Fruit fly (Drosophila melanogaster) Kc167 (cell line): ENCODE results near the gene CG4709.

Source experiments
- Myc ChIP-seq: fragments of >200 bp; optimal IDR thresholded peaks from 2 replicates; lab custom pipeline; 2017; ENCODE audit warnings: missing external identifiers
- Sin3A ChIP-seq: fragments of >200 bp; optimal IDR thresholded peaks from 2 replicates; lab custom pipeline; 2018; ENCODE audit warnings: missing external identifiers
- h ChIP-seq: fragments of >200 bp; optimal IDR thresholded peaks from 3 replicates; lab custom pipeline; 2018; ENCODE audit warnings: missing external identifiers
- insv ChIP-seq: fragments of >200 bp; optimal IDR thresholded peaks from 3 replicates; lab custom pipeline; 2018; ENCODE audit warnings: missing external identifiers
- psq ChIP-seq: fragments of >200 bp; optimal IDR thresholded peaks from 2 replicates; lab custom pipeline; 2017; ENCODE audit warnings: missing external identifiers
- ttk ChIP-seq: sonication (Bioruptor generic); optimal IDR thresholded peaks from 2 replicates; lab custom pipeline; 2017; ENCODE audit warnings: missing external identifiers

Gene CG4709

DNA sequence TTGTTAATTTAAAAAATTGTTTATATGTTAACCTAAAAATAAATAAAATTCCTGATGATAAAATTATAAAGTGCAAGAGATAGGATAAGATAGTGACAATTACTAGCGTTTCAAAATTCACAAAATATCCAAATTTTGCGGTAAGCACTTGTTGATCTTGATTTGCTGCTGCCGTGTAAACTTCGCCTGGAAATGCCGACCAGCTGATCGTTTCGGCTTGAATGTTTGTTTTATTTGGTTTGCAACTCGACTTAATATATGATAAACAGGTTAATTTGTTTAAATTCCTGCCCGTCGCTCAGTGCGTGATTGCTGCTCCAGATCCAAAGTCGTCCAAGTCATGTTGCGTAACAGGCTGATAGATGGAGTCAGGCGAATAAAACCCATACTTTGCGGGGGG is 32.7 kb upstream of the CG4709 start, which contains the start of gene CG4592:
TSS of gene CG4592 (plus strand) at position 233 of the 400 bp plus-strand sequence.
- TF ChIP-seq psq (lab: Kevin White, UChicago) (no peak), ttk (lab: Kevin White, UChicago) (no peak), Myc (lab: Kevin White, UChicago) (no peak), Sin3A (no peak)

DNA sequence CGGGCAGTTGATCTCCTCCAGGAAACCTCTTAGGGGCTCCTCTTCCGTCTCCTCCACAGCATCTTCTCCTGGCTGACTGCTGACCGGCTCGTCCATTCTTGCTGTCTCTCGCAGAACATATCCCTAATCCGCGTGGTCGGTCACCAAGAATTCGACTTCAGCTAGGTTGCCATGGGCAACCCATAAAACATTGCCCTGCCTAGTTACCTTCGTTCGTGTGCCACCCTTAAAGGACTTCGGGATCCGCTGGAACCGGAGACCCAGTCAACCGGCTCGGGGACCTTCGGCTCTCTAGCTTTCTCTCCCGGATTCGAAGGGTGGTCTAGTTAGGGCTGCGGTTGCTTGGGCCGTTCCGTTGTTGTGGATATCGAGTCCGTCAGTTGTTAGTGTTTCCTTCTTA is 29.4 kb upstream of the CG4709 start, which contains the start of the genes TbCMF46 and CG42366:
TSS of gene TbCMF46 (minus strand) at position 101 of the 400 bp plus-strand sequence.
TSS of gene CG42366 (plus strand) at position 397 of the 400 bp plus-strand sequence.
- TF ChIP-seq Myc (lab: Kevin White, UChicago) (no peak), psq (lab: Kevin White, UChicago) (no peak), ttk (lab: Kevin White, UChicago) (no peak), h (lab: Kevin White, UChicago) (no peak)

DNA sequence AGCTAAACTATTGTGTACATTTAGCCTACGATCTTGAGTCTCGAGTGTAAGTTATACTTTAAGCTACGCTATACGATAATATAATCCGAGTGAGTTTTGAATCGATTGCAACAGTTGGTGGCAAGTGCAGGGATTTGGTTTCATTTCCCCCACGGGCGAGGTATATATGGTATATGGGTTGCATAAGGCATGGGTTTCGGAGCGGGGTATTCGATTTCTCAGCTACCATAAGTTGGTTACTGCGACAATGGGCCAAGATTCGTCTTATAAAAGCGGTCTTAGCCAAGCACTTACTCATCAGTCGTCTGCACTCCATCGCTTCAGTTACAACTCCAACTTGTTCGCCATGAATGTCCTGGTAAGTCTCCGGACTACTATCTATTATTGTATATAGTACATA is 23.8 kb upstream of the CG4709 start, which contains the start of gene CG42367:
TSS of gene CG42367 (plus strand) at position 301 of the 400 bp plus-strand sequence.
- TF ChIP-seq Myc (lab: Kevin White, UChicago) (no peak), ttk (lab: Kevin White, UChicago) (no peak), Sin3A (no peak), insv (lab: Kevin White, UChicago) (no peak), h (lab: Kevin White, UChicago) (no peak), psq (lab: Kevin White, UChicago) (no peak)

DNA sequence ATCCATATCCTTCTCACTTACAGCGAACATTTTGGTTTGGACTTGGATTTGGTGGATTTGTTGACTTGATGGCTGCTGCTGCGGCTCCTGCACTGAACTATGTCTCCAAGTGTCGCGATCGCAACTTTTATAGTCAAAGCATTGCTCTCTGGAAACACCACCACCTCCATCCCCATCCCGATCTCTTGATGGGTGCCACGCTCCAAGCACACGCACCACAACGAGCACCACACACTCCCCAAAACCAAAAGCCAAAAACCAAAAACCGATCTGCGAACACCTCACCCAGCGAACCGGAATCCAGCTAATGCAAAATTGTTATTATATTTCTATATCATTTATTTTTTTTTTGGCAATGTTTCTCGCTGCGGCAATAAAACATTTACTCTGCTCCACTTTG is 21.1 kb upstream of the CG4709 start, which contains the start of gene Cpr30F:
TSS of gene Cpr30F (minus strand) at position 101 of the 400 bp plus-strand sequence.
- TF ChIP-seq ttk (lab: Kevin White, UChicago), result no peak
- no peak for TF ChIP-seq psq (lab: Kevin White, UChicago)
- no peak for TF ChIP-seq h (lab: Kevin White, UChicago)
- TF ChIP-seq Sin3A, result no peak
- no peak for TF ChIP-seq insv (lab: Kevin White, UChicago)
- no peak for TF ChIP-seq Myc (lab: Kevin White, UChicago)

DNA sequence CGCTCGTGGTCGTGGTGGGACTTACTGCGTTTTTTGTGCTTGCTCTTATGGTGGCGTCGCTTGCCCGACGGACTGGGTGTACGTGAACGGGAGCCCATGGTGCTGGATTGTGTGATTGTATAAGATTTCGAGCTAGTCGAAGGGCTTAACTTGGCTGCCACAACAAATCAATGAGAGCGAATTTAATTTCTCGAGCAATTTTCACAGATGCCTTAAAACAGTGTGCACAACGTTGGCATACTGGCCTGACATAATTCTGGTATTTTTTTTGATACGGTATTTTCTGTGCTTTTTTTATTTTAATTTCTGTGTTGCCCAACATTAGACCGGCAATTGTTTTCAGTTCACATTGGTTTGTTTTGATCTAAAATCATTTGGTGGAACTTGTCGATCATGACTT is 16.2 kb upstream of the CG4709 start, which contains the start of gene Arglu1:
TSS of gene Arglu1 (minus strand) at position 227 of the 400 bp plus-strand sequence.
- TF ChIP-seq insv (lab: Kevin White, UChicago), result no peak
- TF ChIP-seq ttk (lab: Kevin White, UChicago), result no peak
- TF ChIP-seq Sin3A, result no peak
- TF ChIP-seq psq (lab: Kevin White, UChicago), result no peak
- TF ChIP-seq h (lab: Kevin White, UChicago), result no peak
- no peak for TF ChIP-seq Myc (lab: Kevin White, UChicago)

DNA sequence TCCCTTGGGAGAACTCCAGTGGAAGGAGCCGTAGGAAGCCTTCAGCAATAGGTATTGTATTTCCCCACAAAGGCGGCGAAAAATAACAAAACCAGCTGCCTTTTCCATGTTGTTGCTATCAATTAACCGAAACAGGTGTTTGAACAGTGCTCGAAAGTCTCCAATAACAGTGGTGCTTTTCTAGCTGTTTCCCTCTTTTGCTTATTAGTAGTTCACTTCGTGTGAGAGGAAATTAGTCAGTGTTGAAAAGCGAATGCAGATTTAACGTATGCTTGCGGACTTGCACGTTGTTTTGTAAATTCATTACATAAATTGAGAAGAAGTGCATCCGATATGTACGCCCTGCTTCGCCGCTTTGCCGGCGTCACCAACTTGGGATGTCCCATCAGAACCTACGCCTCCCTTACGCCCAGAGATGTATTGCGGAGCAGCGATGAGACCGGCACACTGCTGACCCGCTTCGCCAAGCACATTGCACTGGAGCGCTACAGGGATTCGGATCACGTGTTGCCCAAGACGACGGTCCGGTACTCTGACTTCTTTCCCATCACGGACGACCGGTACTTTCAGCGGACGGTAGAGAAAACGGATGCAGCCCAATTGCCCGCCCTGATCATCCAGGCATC is 15.4 kb upstream of the CG4709 start, which contains the start of the genes Datp and CG4619:
TSS of gene Datp (minus strand) at position 160 of the 626 bp plus-strand sequence.
TSS of gene CG4619 (plus strand) at position 233 of the 626 bp plus-strand sequence.
- TF ChIP-seq Sin3A (no peak), ttk (lab: Kevin White, UChicago) (no peak), insv (lab: Kevin White, UChicago) (no peak), psq (lab: Kevin White, UChicago) (no peak), h (lab: Kevin White, UChicago) (no peak), Myc (lab: Kevin White, UChicago) (no peak)

DNA sequence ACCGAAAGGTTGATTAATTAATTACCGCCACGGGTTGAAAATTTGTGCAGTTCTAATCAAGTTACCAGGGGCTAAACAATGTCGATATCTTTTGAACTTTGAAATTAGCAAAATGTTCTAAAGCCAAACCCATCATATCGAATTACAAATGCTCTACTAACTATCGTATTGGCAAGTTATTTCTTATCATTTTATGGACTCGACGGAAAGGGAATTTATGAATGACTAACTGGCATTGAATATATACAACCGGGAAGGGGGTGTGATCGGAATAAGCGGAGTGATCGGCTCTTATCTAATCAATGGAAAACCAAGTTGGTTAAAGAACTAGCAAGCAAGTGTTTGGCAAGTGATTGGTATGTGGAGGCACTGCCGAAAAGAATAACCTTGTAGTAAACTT is 10.6 kb upstream of the CG4709 start:
- TF ChIP-seq ttk (lab: Kevin White, UChicago), result no peak
- no peak for TF ChIP-seq insv (lab: Kevin White, UChicago)
- no peak for TF ChIP-seq psq (lab: Kevin White, UChicago)
- TF ChIP-seq Myc (lab: Kevin White, UChicago), result no peak
- TF ChIP-seq h (lab: Kevin White, UChicago), result no peak
- no peak for TF ChIP-seq Sin3A

DNA sequence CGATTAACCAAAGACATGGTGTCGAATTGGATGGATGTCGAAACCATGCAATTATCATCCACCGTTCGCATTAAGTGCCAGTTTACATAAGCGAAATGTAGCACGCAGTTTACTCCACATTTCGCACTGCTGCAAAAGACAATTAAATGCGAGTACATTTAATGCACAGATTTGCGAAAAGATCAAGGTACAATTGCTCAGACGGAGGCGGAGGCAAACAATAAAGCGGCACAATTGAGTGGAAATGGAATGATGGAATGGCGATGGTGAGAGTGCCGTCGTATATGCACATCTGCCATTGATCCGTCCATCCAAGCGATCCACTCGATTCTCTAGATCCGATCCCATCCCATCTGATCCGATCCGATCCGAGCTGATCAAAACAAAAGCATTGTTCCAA is 9.0 kb upstream of the CG4709 start:
- no peak for TF ChIP-seq h (lab: Kevin White, UChicago)
- no peak for TF ChIP-seq Sin3A
- TF ChIP-seq ttk (lab: Kevin White, UChicago), result no peak
- no peak for TF ChIP-seq Myc (lab: Kevin White, UChicago)
- no peak for TF ChIP-seq psq (lab: Kevin White, UChicago)
- no peak for TF ChIP-seq insv (lab: Kevin White, UChicago)

DNA sequence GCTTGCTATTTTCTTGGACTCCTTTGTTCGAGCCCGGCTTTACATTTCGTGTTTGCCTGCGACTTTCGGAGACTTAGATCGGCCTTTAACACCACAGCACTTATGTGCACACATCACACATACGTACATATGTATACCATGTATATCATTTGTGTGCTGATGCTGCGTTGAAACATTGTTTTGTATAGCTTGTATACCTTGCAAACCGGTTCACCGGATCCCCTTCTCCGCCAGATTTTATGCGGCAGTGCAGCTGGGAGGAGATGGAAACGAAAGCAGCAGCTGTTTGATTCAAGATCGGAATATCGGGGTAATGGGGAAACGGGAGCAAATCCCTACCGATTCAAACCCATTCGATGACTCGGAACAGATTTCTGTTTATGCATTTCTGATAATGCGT is 8.1 kb upstream of the CG4709 start:
- TF ChIP-seq Sin3A (no peak), insv (lab: Kevin White, UChicago) (no peak), Myc (lab: Kevin White, UChicago) (no peak), psq (lab: Kevin White, UChicago) (no peak), h (lab: Kevin White, UChicago) (no peak), ttk (lab: Kevin White, UChicago) (no peak)

DNA sequence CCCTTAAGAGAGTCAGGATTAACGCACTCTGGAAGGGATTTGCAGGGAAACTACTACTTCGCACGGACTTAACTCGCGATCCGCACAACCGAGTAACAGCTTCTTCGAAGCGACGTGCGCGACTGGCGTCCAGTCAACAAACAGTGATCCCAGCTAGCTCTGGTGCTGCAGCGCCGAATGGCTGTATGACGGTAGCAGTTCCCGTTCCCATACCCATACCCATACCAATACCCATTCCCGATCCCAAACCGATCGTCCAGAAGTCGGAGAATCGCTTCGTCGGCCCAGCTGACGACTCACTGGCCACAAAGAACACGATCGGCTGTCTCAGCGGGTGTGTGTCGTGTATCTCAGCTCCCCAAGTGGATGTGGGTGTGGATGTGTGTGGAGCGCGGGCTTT is 6.9 kb upstream of the CG4709 start, which contains the start of gene CG5853:
TSS of gene CG5853 (minus strand) at position 384 of the 400 bp plus-strand sequence.
- no peak for TF ChIP-seq Sin3A
- TF ChIP-seq Myc (lab: Kevin White, UChicago), result no peak
- TF ChIP-seq ttk (lab: Kevin White, UChicago), result no peak
- no peak for TF ChIP-seq insv (lab: Kevin White, UChicago)
- no peak for TF ChIP-seq h (lab: Kevin White, UChicago)
- TF ChIP-seq psq (lab: Kevin White, UChicago), result no peak

DNA sequence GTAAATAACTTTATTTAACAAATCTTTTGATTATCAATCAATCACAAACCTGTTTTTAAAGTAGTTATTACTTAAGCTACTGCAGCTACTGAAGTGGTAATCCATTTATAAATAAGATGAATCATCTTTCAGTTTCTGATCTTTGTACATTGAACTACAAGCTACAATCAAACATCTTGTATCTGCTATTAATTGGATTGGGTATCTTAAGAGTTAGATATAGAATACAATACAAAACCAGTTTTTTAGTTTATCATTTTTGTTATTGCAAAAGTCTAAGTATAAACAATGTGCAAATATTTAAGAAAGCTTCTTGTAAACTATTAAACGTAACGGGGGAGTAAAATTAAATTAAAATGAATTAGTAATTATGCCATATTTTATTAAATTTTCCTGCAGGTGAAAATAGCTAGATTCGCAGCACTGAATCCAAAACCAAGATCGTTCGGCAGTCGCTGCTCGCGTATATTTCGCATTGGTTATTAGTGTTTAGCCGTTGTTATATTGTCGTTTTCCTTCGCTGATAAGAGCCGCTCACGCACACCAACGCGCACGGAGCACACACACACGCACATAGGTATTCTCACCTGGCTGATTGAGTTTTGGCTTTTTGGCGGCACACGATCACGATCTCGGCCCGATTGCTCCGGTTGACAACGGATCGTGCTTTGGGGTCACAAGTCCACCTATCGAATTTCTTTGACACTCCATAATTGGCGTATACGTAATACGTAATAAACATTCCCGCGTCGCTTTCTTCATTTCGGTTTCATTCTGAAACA is 6.2 kb upstream of the CG4709 start:
- TF ChIP-seq Myc (lab: Kevin White, UChicago), result no peak
- no peak for TF ChIP-seq h (lab: Kevin White, UChicago)
- no peak for TF ChIP-seq ttk (lab: Kevin White, UChicago)
- TF ChIP-seq Sin3A, result no peak
- TF ChIP-seq insv (lab: Kevin White, UChicago), result no peak
- no peak for TF ChIP-seq psq (lab: Kevin White, UChicago)
